Fruit fly (Drosophila melanogaster) whole organism, prepupa: Measurements from ENCODE around the gene CG4408.

Experiments
- Blimp-1 ChIP-seq: fragments of 200-800 bp; sonication (Bioruptor generic); optimal IDR thresholded peaks from 3 replicates; lab custom pipeline; 2017; ENCODE audit warnings: missing biosample characterization, missing genetic modification characterization, mild to moderate bottlenecking, moderate library complexity, missing genetic modification reagents
- CG10631 ChIP-seq: fragments of 200-800 bp; sonication (Bioruptor generic); optimal IDR thresholded peaks from 2 replicates; lab custom pipeline; 2016; ENCODE audit warnings: missing biosample characterization, missing genetic modification characterization
- CG10669 ChIP-seq: fragments of 200-800 bp; sonication (Bioruptor generic); optimal IDR thresholded peaks from 3 replicates; lab custom pipeline; 2018; ENCODE audit warnings: missing biosample characterization, mild to moderate bottlenecking, missing genetic modification characterization, moderate library complexity
- CG11294 ChIP-seq: fragments of 200-800 bp; sonication (Bioruptor generic); IDR thresholded peaks from 2 replicates; pipeline ENCODE4 v1.3.6; 2022; ENCODE audit warnings: missing biosample characterization, missing genetic modification characterization
- CG11762 ChIP-seq: fragments of 200-800 bp; sonication (Bioruptor generic); optimal IDR thresholded peaks from 3 replicates; lab custom pipeline; 2016; ENCODE audit warnings: missing biosample characterization, missing genetic modification characterization; ENCODE audit not compliant: insufficient read depth
- CG11902 ChIP-seq: fragments of 200-800 bp; sonication (Bioruptor generic); optimal IDR thresholded peaks from 3 replicates; lab custom pipeline; 2016; ENCODE audit warnings: missing biosample characterization, missing genetic modification characterization
- CG15336 ChIP-seq: fragments of 200-800 bp; sonication (Bioruptor generic); IDR thresholded peaks from 2 replicates; pipeline ENCODE4 v1.3.6; 2022; ENCODE audit warnings: missing biosample characterization, missing genetic modification characterization
- CG1621 ChIP-seq: fragments of 200-800 bp; sonication (Bioruptor generic); optimal IDR thresholded peaks from 3 replicates; lab custom pipeline; 2018; ENCODE audit warnings: missing biosample characterization, mild to moderate bottlenecking, missing genetic modification characterization
- CG3032 ChIP-seq: fragments of 200-800 bp; optimal IDR thresholded peaks from 2 replicates; lab custom pipeline; 2019; ENCODE audit warnings: missing biosample characterization, mild to moderate bottlenecking, missing genetic modification characterization, moderate library complexity
- CG31627 ChIP-seq: fragments of 200-800 bp; sonication (Bioruptor generic); optimal IDR thresholded peaks from 3 replicates; lab custom pipeline; 2016; ENCODE audit warnings: missing biosample characterization, missing genetic modification characterization
- CG32006 ChIP-seq: fragments of 200-800 bp; sonication (Bioruptor generic); optimal IDR thresholded peaks from 3 replicates; lab custom pipeline; 2017; ENCODE audit warnings: missing biosample characterization, mild to moderate bottlenecking, missing genetic modification characterization
- CG3919 ChIP-seq: fragments of 200-800 bp; sonication (Bioruptor generic); optimal IDR thresholded peaks from 3 replicates; lab custom pipeline; 2016; ENCODE audit warnings: missing biosample characterization, missing genetic modification characterization
- CG4318 ChIP-seq: fragments of 200-800 bp; sonication (Bioruptor generic); optimal IDR thresholded peaks from 3 replicates; lab custom pipeline; 2017; ENCODE audit warnings: missing biosample characterization, mild to moderate bottlenecking, missing genetic modification characterization
- CG6163 ChIP-seq: fragments of 200-800 bp; sonication (Bioruptor generic); IDR thresholded peaks from 3 replicates; pipeline ENCODE4 v1.3.6; 2022; ENCODE audit warnings: missing biosample characterization, missing genetic modification characterization
- CG6276 ChIP-seq: fragments of 200-800 bp; sonication (Bioruptor generic); optimal IDR thresholded peaks from 2 replicates; lab custom pipeline; 2017; ENCODE audit warnings: missing biosample characterization, mild to moderate bottlenecking, missing genetic modification characterization
- CG6792 ChIP-seq: fragments of 200-800 bp; sonication (Bioruptor generic); optimal IDR thresholded peaks from 3 replicates; lab custom pipeline; 2016; ENCODE audit warnings: missing biosample characterization, missing genetic modification characterization
- CG6808 ChIP-seq: fragments of 200-800 bp; sonication (Bioruptor generic); optimal IDR thresholded peaks from 3 replicates; lab custom pipeline; 2017; ENCODE audit warnings: missing biosample characterization, missing genetic modification characterization, mild to moderate bottlenecking, moderate library complexity, missing genetic modification reagents
- CG6854 ChIP-seq: fragments of 200-800 bp; sonication (Bioruptor generic); optimal IDR thresholded peaks from 2 replicates; lab custom pipeline; 2017; ENCODE audit warnings: missing biosample characterization, mild to moderate bottlenecking, missing genetic modification characterization
- CG7368 ChIP-seq: fragments of 200-800 bp; sonication (Bioruptor generic); optimal IDR thresholded peaks from 3 replicates; lab custom pipeline; 2016; ENCODE audit warnings: missing biosample characterization, missing genetic modification characterization
- CG8119 ChIP-seq: fragments of 200-800 bp; sonication (Bioruptor generic); IDR thresholded peaks from 3 replicates; pipeline ENCODE4 v1.3.6; 2022; ENCODE audit warnings: missing biosample characterization, missing genetic modification characterization
- CG9139 ChIP-seq: fragments of 200-800 bp; sonication (Bioruptor generic); optimal IDR thresholded peaks from 3 replicates; lab custom pipeline; 2017; ENCODE audit warnings: missing biosample characterization, mild to moderate bottlenecking, missing genetic modification characterization
- Eip75B ChIP-seq: fragments of 200-800 bp; sonication (Bioruptor generic); optimal IDR thresholded peaks from 3 replicates; lab custom pipeline; 2016; ENCODE audit warnings: missing biosample characterization, missing genetic modification characterization
- Eip78C ChIP-seq: fragments of 200-800 bp; sonication (Bioruptor generic); peaks from one replicate; lab custom pipeline; 2016; ENCODE audit warnings: missing biosample characterization, missing genetic modification characterization
- Eip93F ChIP-seq: fragments of 200-800 bp; sonication (Bioruptor generic); optimal IDR thresholded peaks from 2 replicates; lab custom pipeline; 2016; ENCODE audit warnings: missing biosample characterization, mild to moderate bottlenecking, missing genetic modification characterization
- Ets21C ChIP-seq: fragments of 200-800 bp; sonication (Bioruptor generic); optimal IDR thresholded peaks from 3 replicates; lab custom pipeline; 2016; ENCODE audit warnings: missing biosample characterization, missing genetic modification characterization
- Gug ChIP-seq: fragments of 200-800 bp; sonication (Bioruptor generic); IDR thresholded peaks from 2 replicates; pipeline ENCODE4 v1.3.6; 2022; ENCODE audit warnings: missing biosample characterization, missing genetic modification characterization
- Hr38 ChIP-seq: sonication (Bioruptor generic); optimal IDR thresholded peaks from 2 replicates; lab custom pipeline; 2016; ENCODE audit warnings: missing biosample characterization, missing genetic modification characterization
- Hr39 ChIP-seq: fragments of 200-800 bp; sonication (Bioruptor generic); optimal IDR thresholded peaks from 2 replicates; lab custom pipeline; 2016; ENCODE audit warnings: missing biosample characterization, missing genetic modification characterization
- Lpt ChIP-seq: fragments of 200-800 bp; sonication (Bioruptor generic); optimal IDR thresholded peaks from 3 replicates; lab custom pipeline; 2016; ENCODE audit warnings: missing biosample characterization, missing genetic modification characterization
- Met ChIP-seq: fragments of 200-800 bp; sonication (Bioruptor generic); optimal IDR thresholded peaks from 3 replicates; lab custom pipeline; 2016; ENCODE audit warnings: missing biosample characterization, missing genetic modification characterization
- Sox102F ChIP-seq: fragments of 200-800 bp; sonication (Bioruptor generic); optimal IDR thresholded peaks from 2 replicates; lab custom pipeline; 2016; ENCODE audit warnings: missing biosample characterization, mild to moderate bottlenecking, missing genetic modification characterization
- Sox14 ChIP-seq: fragments of 200-800 bp; sonication (Bioruptor generic); optimal IDR thresholded peaks from 3 replicates; lab custom pipeline; 2016; ENCODE audit warnings: missing biosample characterization, missing genetic modification characterization
- Sox15 ChIP-seq: fragments of 200-800 bp; sonication (Bioruptor generic); optimal IDR thresholded peaks from 3 replicates; lab custom pipeline; 2016; ENCODE audit warnings: missing biosample characterization, missing genetic modification characterization
- achi ChIP-seq: fragments of 200-800 bp; sonication (Bioruptor generic); optimal IDR thresholded peaks from 3 replicates; lab custom pipeline; 2016; ENCODE audit warnings: missing biosample characterization, missing genetic modification characterization
- acj6 ChIP-seq: fragments of 200-800 bp; sonication (Bioruptor generic); optimal IDR thresholded peaks from 3 replicates; lab custom pipeline; 2016; ENCODE audit warnings: missing biosample characterization, missing genetic modification characterization
- dac ChIP-seq: fragments of 200-800 bp; sonication (Bioruptor generic); optimal IDR thresholded peaks from 2 replicates; lab custom pipeline; 2017; ENCODE audit warnings: missing biosample characterization, mild to moderate bottlenecking, missing genetic modification characterization
- dsx ChIP-seq: fragments of 200-800 bp; optimal IDR thresholded peaks from 3 replicates; lab custom pipeline; 2019; ENCODE audit warnings: missing biosample characterization, mild to moderate bottlenecking, missing genetic modification characterization, moderate library complexity; ENCODE audit not compliant: poor library complexity, severe bottlenecking
- eg ChIP-seq: fragments of 200-800 bp; sonication (Bioruptor generic); IDR thresholded peaks from 3 replicates; pipeline ENCODE4 v1.3.6; 2022; ENCODE audit warnings: missing biosample characterization, missing genetic modification characterization
- esn ChIP-seq: fragments of 200-800 bp; sonication (Bioruptor generic); optimal IDR thresholded peaks from 2 replicates; lab custom pipeline; 2016; ENCODE audit warnings: missing biosample characterization, mild to moderate bottlenecking, missing genetic modification characterization, moderate library complexity
- fd59A ChIP-seq: fragments of 200-800 bp; sonication (Bioruptor generic); optimal IDR thresholded peaks from 2 replicates; lab custom pipeline; 2017; ENCODE audit warnings: missing biosample characterization, mild to moderate bottlenecking, missing genetic modification characterization, missing genetic modification reagents
- fd85E ChIP-seq: fragments of 200-800 bp; sonication (Bioruptor generic); optimal IDR thresholded peaks from 3 replicates; lab custom pipeline; 2016; ENCODE audit warnings: missing biosample characterization, missing genetic modification characterization
- lz ChIP-seq: fragments of 200-800 bp; sonication (Bioruptor generic); optimal IDR thresholded peaks from 3 replicates; lab custom pipeline; 2016; ENCODE audit warnings: missing biosample characterization, missing genetic modification characterization
- net ChIP-seq: fragments of 200-800 bp; sonication (Bioruptor generic); optimal IDR thresholded peaks from 3 replicates; lab custom pipeline; 2016; ENCODE audit warnings: missing biosample characterization, missing genetic modification characterization
- pdm3 ChIP-seq: fragments of 200-800 bp; sonication (Bioruptor generic); optimal IDR thresholded peaks from 3 replicates; lab custom pipeline; 2016; ENCODE audit warnings: missing biosample characterization, missing genetic modification characterization
- salr ChIP-seq, 2 experiments: fragments of 200-800 bp; sonication (Bioruptor generic); optimal IDR thresholded peaks; 3 replicates each; lab custom pipeline; 2016 to 2018; ENCODE audit warnings: missing biosample characterization in 2 of 2, missing genetic modification characterization in 2 of 2, mild to moderate bottlenecking in 1 of 2
- spab ChIP-seq: fragments of 200-800 bp; sonication (Bioruptor generic); optimal IDR thresholded peaks from 2 replicates; lab custom pipeline; 2017; ENCODE audit warnings: missing biosample characterization, mild to moderate bottlenecking, missing genetic modification characterization, missing genetic modification reagents
- ss ChIP-seq, 2 experiments: fragments of 200-800 bp; sonication (Bioruptor generic); optimal IDR thresholded peaks; 2 replicates in 1 of 2; 3 replicates in 1 of 2; lab custom pipeline; 2017 to 2018; ENCODE audit warnings: mild to moderate bottlenecking in 2 of 2, missing biosample characterization in 2 of 2, missing genetic modification characterization in 2 of 2, moderate library complexity in 1 of 2
- svp ChIP-seq: fragments of 200-800 bp; sonication (Bioruptor generic); peaks from one replicate; lab custom pipeline; 2016; ENCODE audit warnings: missing biosample characterization, missing genetic modification characterization
- topi ChIP-seq: fragments of 200-800 bp; sonication (Bioruptor generic); optimal IDR thresholded peaks from 3 replicates; lab custom pipeline; 2016; ENCODE audit warnings: missing biosample characterization, missing genetic modification characterization
- vri ChIP-seq: fragments of 200-800 bp; sonication (Bioruptor generic); optimal IDR thresholded peaks from 3 replicates; lab custom pipeline; 2016; ENCODE audit warnings: missing biosample characterization, mild to moderate bottlenecking, missing genetic modification characterization

The CG4408 gene

DNA sequence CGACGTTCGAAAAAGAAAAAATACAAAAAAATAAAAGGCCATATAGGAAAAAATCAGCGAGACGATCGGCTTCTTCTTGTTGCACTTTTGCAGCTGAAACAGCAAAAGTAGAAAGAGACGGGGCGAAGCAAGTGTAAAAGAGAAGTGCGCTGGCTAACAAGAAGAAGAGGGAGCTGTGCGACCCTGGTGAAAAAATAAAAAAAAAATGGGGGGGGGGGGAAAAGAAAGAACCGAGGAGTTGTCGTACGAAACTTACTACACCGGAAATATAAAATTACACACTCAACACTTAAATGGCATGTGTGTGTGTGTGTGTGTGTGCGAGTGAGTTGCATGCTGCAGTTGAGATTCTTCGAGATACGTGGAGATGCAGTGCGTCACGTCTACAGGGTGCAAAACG, 44.4 kb downstream of the CG4408 start:
- no peak for TF ChIP-seq salr (GFP tag; optimal IDR thresholded peaks at IDR 0.05; lab: Kevin White, UChicago)
- peak; percentile 40 for TF ChIP-seq spab (GFP tag; lab: Kevin White, UChicago)
- TF ChIP-seq Lpt (GFP tag; lab: Kevin White, UChicago): peak; percentile 20
- no peak for TF ChIP-seq CG7368 (GFP tag; lab: Kevin White, UChicago)
- peak; percentile 23 for TF ChIP-seq CG6792 (GFP tag; lab: Kevin White, UChicago)
- TF ChIP-seq achi (GFP tag; lab: Kevin White, UChicago): no peak
- TF ChIP-seq Sox14: no peak
- peak; percentile 63 for TF ChIP-seq CG6808 (GFP tag; lab: Kevin White, UChicago)
- peak; percentile 19 for TF ChIP-seq net (GFP tag; lab: Kevin White, UChicago)
- TF ChIP-seq vri: no peak
- TF ChIP-seq CG8119 (GFP tag; lab: Robert Waterston, UW): peak; percentile 51
- no peak for TF ChIP-seq CG11902 (GFP tag; lab: Kevin White, UChicago)
- no peak for TF ChIP-seq Sox15
- no peak for TF ChIP-seq svp
- no peak for TF ChIP-seq dac (GFP tag; lab: Kevin White, UChicago)
- peak; percentile 2 for TF ChIP-seq Met (GFP tag; lab: Kevin White, UChicago)
- no peak for TF ChIP-seq lz (GFP tag; lab: Kevin White, UChicago)
- TF ChIP-seq Blimp-1 (GFP tag; lab: Kevin White, UChicago): no peak
- no peak for TF ChIP-seq fd85E (GFP tag; lab: Kevin White, UChicago)
- no peak for TF ChIP-seq CG4318
- 0 out of 2 replicates have a peak, but pooled peaks have one; percentile 35 for TF ChIP-seq CG15336
- TF ChIP-seq Hr38 (GFP tag; lab: Kevin White, UChicago): no peak
- TF ChIP-seq fd59A (GFP tag; lab: Kevin White, UChicago): no peak
- TF ChIP-seq CG11762 (GFP tag; lab: Kevin White, UChicago): peak; percentile 7
- peak; percentile 7 for TF ChIP-seq CG1621 (tag; lab: Kevin White, UChicago)
- TF ChIP-seq eg: no peak
- TF ChIP-seq Eip78C: peak; percentile 76
- TF ChIP-seq CG10631 (GFP tag; lab: Kevin White, UChicago): no peak
- TF ChIP-seq CG11294 (GFP tag; lab: Robert Waterston, UW): no peak
- TF ChIP-seq Gug (GFP tag; lab: Robert Waterston, UW): no peak
- TF ChIP-seq CG9139: peak; percentile 63
- TF ChIP-seq CG32006 (GFP tag; lab: Kevin White, UChicago): no peak
- TF ChIP-seq Hr39: no peak
- TF ChIP-seq acj6: no peak
- peak; percentile 63; the same call in 2 of the 3 replicates for TF ChIP-seq CG6163
- peak; percentile 19 for TF ChIP-seq CG3032 (tag; lab: Kevin White, UChicago)
- TF ChIP-seq Eip75B (GFP tag; lab: Kevin White, UChicago): peak; percentile 25
- TF ChIP-seq Eip93F (GFP tag; lab: Kevin White, UChicago): no peak
- peak; percentile 18 for TF ChIP-seq pdm3 (GFP tag; lab: Kevin White, UChicago)
- TF ChIP-seq dsx (GFP tag; lab: Kevin White, UChicago): peak; percentile 41
- peak; percentile 22 for TF ChIP-seq CG3919 (GFP tag; lab: Kevin White, UChicago)
- TF ChIP-seq Sox102F (GFP tag; lab: Kevin White, UChicago): peak; percentile 16
- no peak for TF ChIP-seq esn (GFP tag; lab: Kevin White, UChicago)
- TF ChIP-seq topi: no peak
- TF ChIP-seq Ets21C (GFP tag; lab: Kevin White, UChicago): no peak
- peak; percentile 74 to 76 for TF ChIP-seq ss (GFP tag; optimal IDR thresholded peaks at IDR 0.05; lab: Kevin White, UChicago)
- no peak for TF ChIP-seq CG31627
- TF ChIP-seq CG10669 (GFP tag; lab: Kevin White, UChicago): no peak
- peak; percentile 4 for TF ChIP-seq CG6854
- TF ChIP-seq CG6276 (GFP tag; lab: Kevin White, UChicago): peak; percentile 6
- TF ChIP-seq, all 60 proteins: peak for 22
